Worm (Caenorhabditis elegans): ENCODE measurements around the gene F37A4.2.

- TF ChIP-seq rcor-1 (GFP tag; IDR thresholded peaks at IDR 0.05), result no peak
- no peak for TF ChIP-seq lsl-1 (GFP tag; optimal IDR thresholded peaks at IDR 0.05)
Observed at ce11 chrIII:6734420-6734819, 12.2 kb downstream of the F37A4.2 start, which contains the start of gene Y102E9.3.

Measured in whole organism, young adult.